Fruit fly (Drosophila melanogaster): ENCODE results near the gene CG12426.

CG12426 gene

DNA sequence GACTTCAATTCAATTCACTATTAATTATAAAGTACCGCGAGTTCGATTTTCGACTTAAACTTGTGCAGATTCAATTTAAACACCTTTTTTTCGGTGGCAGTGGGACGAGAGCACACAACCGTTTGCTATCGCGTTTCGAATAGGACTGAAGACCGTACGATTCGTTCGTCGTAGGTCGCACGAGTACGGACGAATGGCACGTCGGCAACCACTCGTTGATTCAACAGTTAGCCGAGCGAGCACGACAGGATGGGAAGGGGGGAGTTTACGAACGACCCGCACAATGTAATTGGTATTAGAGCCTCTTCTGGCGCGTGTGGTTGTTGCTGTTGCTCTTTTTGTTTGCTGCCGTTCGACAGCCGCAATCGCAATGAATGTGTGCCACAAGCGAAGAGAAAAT, 33.5 kb upstream of the CG12426 start, which contains the start of gene CG34353 (continued):
- TF ChIP-seq CG3838 (GFP tag; optimal IDR thresholded peaks at IDR 0.05) (no peak), CG1233 (GFP tag; optimal IDR thresholded peaks at IDR 0.05) (no peak), CG3995 (GFP tag; optimal IDR thresholded peaks at IDR 0.05) (no peak), CG4854 (GFP tag; optimal IDR thresholded peaks at IDR 0.05) (no peak), cwo (GFP tag; optimal IDR thresholded peaks at IDR 0.05) (no peak), CG14014 (GFP tag; IDR thresholded peaks at IDR 0.05) (0 out of 2 replicates have a peak, but pooled peaks have one; percentile 15), grn (GFP tag; optimal IDR thresholded peaks at IDR 0.05) (no peak), Adf1 (GFP tag; IDR thresholded peaks at IDR 0.05) (peak; percentile 35; the same call in 1 of the 2 replicates), Hr39 (optimal IDR thresholded peaks at IDR 0.05) (no peak), chm (GFP tag; IDR thresholded peaks at IDR 0.05) (peak; percentile 64), inv (GFP tag; IDR thresholded peaks at IDR 0.05; ENCODE audit: partially characterized antibody) (no peak; the same call in 1 of the 2 replicates), Hr3 (GFP tag; optimal IDR thresholded peaks at IDR 0.05) (no peak), CG12391 (tag; optimal IDR thresholded peaks at IDR 0.05) (peak; percentile 4), lola (GFP tag; optimal IDR thresholded peaks at IDR 0.05) (no peak), Sry-δ (GFP tag; optimal IDR thresholded peaks at IDR 0.05) (no peak), CG3065 (GFP tag; optimal IDR thresholded peaks at IDR 0.05) (no peak), klu (GFP tag; IDR thresholded peaks at IDR 0.05) (no peak), ssp (GFP tag; IDR thresholded peaks at IDR 0.05) (no peak), crol (GFP tag; IDR thresholded peaks at IDR 0.05) (peak; percentile 97), caup (GFP tag; optimal IDR thresholded peaks at IDR 0.05; ENCODE audit: severe bottlenecking) (no peak), ash1 (GFP tag; optimal IDR thresholded peaks at IDR 0.05) (no peak), PHDP (tag; optimal IDR thresholded peaks at IDR 0.05) (peak; percentile 20), HLH3B (GFP tag; IDR thresholded peaks at IDR 0.05) (no peak), CG4282 (GFP tag; optimal IDR thresholded peaks at IDR 0.05) (no peak), bcd (GFP tag; optimal IDR thresholded peaks at IDR 0.05) (no peak), BtbVII (GFP tag; optimal IDR thresholded peaks at IDR 0.05) (no peak), amos (GFP tag; IDR thresholded peaks at IDR 0.05; ENCODE audit: partially characterized antibody) (peak; percentile 28; the same call in 1 of the 2 replicates), cad (GFP tag; optimal IDR thresholded peaks at IDR 0.05) (no peak), CG18476 (GFP tag; optimal IDR thresholded peaks at IDR 0.05) (no peak), ac (GFP tag; optimal IDR thresholded peaks at IDR 0.05) (no peak), CG1832 (GFP tag; optimal IDR thresholded peaks at IDR 0.05) (no peak), hkb (optimal IDR thresholded peaks at IDR 0.05) (no peak), hkb (GFP tag; IDR thresholded peaks at IDR 0.05) (no peak), chn (GFP tag; optimal IDR thresholded peaks at IDR 0.05) (no peak), CG13894 (tag; optimal IDR thresholded peaks at IDR 0.05) (peak; percentile 14), Oaz (GFP tag; IDR thresholded peaks at IDR 0.05) (no peak), CG18619 (GFP tag; optimal IDR thresholded peaks at IDR 0.05) (no peak), CG3281 (GFP tag; optimal IDR thresholded peaks at IDR 0.05) (no peak), Atf6 (GFP tag; IDR thresholded peaks at IDR 0.05) (no peak), oc (tag; optimal IDR thresholded peaks at IDR 0.05) (peak; percentile 59), CG30431 (GFP tag; optimal IDR thresholded peaks at IDR 0.05) (no peak), Ets97D (GFP tag; optimal IDR thresholded peaks at IDR 0.05) (peak; percentile 5), az2 (GFP tag; optimal IDR thresholded peaks at IDR 0.05) (no peak), CG9215 (GFP tag; IDR thresholded peaks at IDR 0.05) (no peak), CG12236 (GFP tag; optimal IDR thresholded peaks at IDR 0.05) (no peak), Nf-YC (tag; optimal IDR thresholded peaks at IDR 0.05) (peak; percentile 73), CG13624 (GFP tag; optimal IDR thresholded peaks at IDR 0.05) (no peak), CG1529 (GFP tag; optimal IDR thresholded peaks at IDR 0.05) (no peak), CG6689 (GFP tag; IDR thresholded peaks at IDR 0.05) (no peak), CG11456 (GFP tag; IDR thresholded peaks at IDR 0.05) (no peak), NfI (GFP tag; optimal IDR thresholded peaks at IDR 0.05) (no peak), row (GFP tag; IDR thresholded peaks at IDR 0.05) (no peak), MBD-R2 (GFP tag; IDR thresholded peaks at IDR 0.05) (no peak)

Data from whole organism, embryonic.